Worm (Caenorhabditis elegans) whole organism, mixed stage, embryonic: ENCODE results near the gene F21C10.18.

Experiments
- M03D4.4 ChIP-seq: sonication (generic microtip); optimal IDR thresholded peaks from 2 replicates; lab custom pipeline; 2017; ENCODE audit warnings: mild to moderate bottlenecking, missing genetic modification characterization, missing compliant biosample characterization
- bed-3 ChIP-seq: fragments of 200-800 bp; sonication (Bioruptor generic); optimal IDR thresholded peaks from 3 replicates; lab custom pipeline; 2018; ENCODE audit warnings: mild to moderate bottlenecking, missing genetic modification characterization, moderate library complexity, missing compliant biosample characterization
- blmp-1 ChIP-seq: fragments of 150-350 bp; optimal IDR thresholded peaks from 2 replicates; lab custom pipeline; 2014; ENCODE audit warnings: missing biosample characterization, missing genetic modification characterization
- ceh-39 ChIP-seq: fragments of 150-350 bp; optimal IDR thresholded peaks from 2 replicates; lab custom pipeline; 2014; ENCODE audit warnings: missing biosample characterization, missing genetic modification characterization
- ceh-83 ChIP-seq: fragments of 200-800 bp; sonication (Bioruptor generic); optimal IDR thresholded peaks from 2 replicates; lab custom pipeline; 2018; ENCODE audit warnings: mild to moderate bottlenecking, missing genetic modification characterization, missing compliant biosample characterization
- cnd-1 ChIP-seq: fragments of 200-800 bp; sonication (Bioruptor generic); optimal IDR thresholded peaks from 2 replicates; lab custom pipeline; 2018; ENCODE audit warnings: mild to moderate bottlenecking, missing genetic modification characterization, missing compliant biosample characterization
- elt-1 ChIP-seq: sonication (generic microtip); optimal IDR thresholded peaks from 2 replicates; lab custom pipeline; 2017; ENCODE audit warnings: missing genetic modification characterization, mild to moderate bottlenecking, missing compliant biosample characterization, antibody characterized with exemption, moderate library complexity, borderline replicate concordance; ENCODE audit not compliant: insufficient read depth
- elt-3 ChIP-seq: fragments of 150-350 bp; optimal IDR thresholded peaks from 2 replicates; lab custom pipeline; 2014; ENCODE audit warnings: missing biosample characterization, missing genetic modification characterization
- flh-1 ChIP-seq: fragments of 200-800 bp; sonication (Bioruptor generic); optimal IDR thresholded peaks from 2 replicates; lab custom pipeline; 2018; ENCODE audit warnings: mild to moderate bottlenecking, missing genetic modification characterization, moderate library complexity, missing compliant biosample characterization
- hlh-1 ChIP-seq: fragments of 150-350 bp; optimal IDR thresholded peaks from 2 replicates; lab custom pipeline; 2014; ENCODE audit warnings: missing biosample characterization, missing genetic modification reagents, missing genetic modification characterization
- lin-13 ChIP-seq: fragments of 150-350 bp; optimal IDR thresholded peaks from 2 replicates; lab custom pipeline; 2014; ENCODE audit warnings: missing biosample characterization, missing genetic modification characterization
- lin-32 ChIP-seq: fragments of 200-800 bp; sonication (Bioruptor generic); optimal IDR thresholded peaks from 2 replicates; lab custom pipeline; 2018; ENCODE audit warnings: mild to moderate bottlenecking, missing genetic modification characterization, missing compliant biosample characterization
- mab-5 ChIP-seq: fragments of 150-350 bp; optimal IDR thresholded peaks from 2 replicates; lab custom pipeline; 2014; ENCODE audit warnings: missing biosample characterization, missing genetic modification characterization
- mep-1 ChIP-seq: fragments of 150-350 bp; optimal IDR thresholded peaks from 2 replicates; lab custom pipeline; 2017; ENCODE audit warnings: missing biosample characterization, missing genetic modification reagents, missing genetic modification characterization, inconsistent platforms
- nhr-12 ChIP-seq: fragments of 150-350 bp; optimal IDR thresholded peaks from 2 replicates; lab custom pipeline; 2014; ENCODE audit warnings: missing biosample characterization, missing genetic modification characterization
- nhr-2 ChIP-seq: fragments of 150-350 bp; optimal IDR thresholded peaks from 2 replicates; lab custom pipeline; 2014; ENCODE audit warnings: missing biosample characterization, missing genetic modification characterization
- nhr-237 ChIP-seq: fragments of 150-350 bp; optimal IDR thresholded peaks from 2 replicates; lab custom pipeline; 2014; ENCODE audit warnings: missing biosample characterization, missing genetic modification characterization
- nhr-28 ChIP-seq: fragments of 150-350 bp; optimal IDR thresholded peaks from 2 replicates; lab custom pipeline; 2014; ENCODE audit warnings: missing biosample characterization, missing genetic modification characterization
- nhr-76 ChIP-seq: sonication (generic microtip); optimal IDR thresholded peaks from 2 replicates; lab custom pipeline; 2017; ENCODE audit warnings: missing biosample characterization, missing genetic modification characterization
- sem-2 ChIP-seq: fragments of 200-800 bp; sonication (Bioruptor generic); optimal IDR thresholded peaks from 2 replicates; lab custom pipeline; 2018; ENCODE audit warnings: mild to moderate bottlenecking, missing genetic modification characterization, missing compliant biosample characterization
- snpc-4 ChIP-seq: fragments of 150-350 bp; optimal IDR thresholded peaks from 2 replicates; lab custom pipeline; 2014; ENCODE audit warnings: missing biosample characterization, missing genetic modification characterization
- sptf-1 ChIP-seq: sonication (generic microtip); optimal IDR thresholded peaks from 2 replicates; lab custom pipeline; 2017; ENCODE audit warnings: mild to moderate bottlenecking, missing genetic modification characterization, moderate library complexity, missing compliant biosample characterization
- tbx-8 ChIP-seq: fragments of 200-800 bp; sonication (Bioruptor generic); optimal IDR thresholded peaks from 2 replicates; lab custom pipeline; 2018; ENCODE audit warnings: mild to moderate bottlenecking, missing genetic modification characterization, moderate library complexity, missing compliant biosample characterization
- unc-120 ChIP-seq: sonication (generic microtip); optimal IDR thresholded peaks from 2 replicates; lab custom pipeline; 2017; ENCODE audit warnings: missing genetic modification characterization, missing compliant biosample characterization; ENCODE audit not compliant: poor library complexity, severe bottlenecking
- unc-39 ChIP-seq: fragments of 150-350 bp; optimal IDR thresholded peaks from 2 replicates; lab custom pipeline; 2014; ENCODE audit warnings: missing biosample characterization, missing genetic modification characterization
- unc-62 ChIP-seq: fragments of 150-350 bp; optimal IDR thresholded peaks from 2 replicates; lab custom pipeline; 2014; ENCODE audit warnings: missing biosample characterization, missing genetic modification reagents, missing genetic modification characterization
- zip-8 ChIP-seq: fragments of 150-350 bp; optimal IDR thresholded peaks from 2 replicates; lab custom pipeline; 2014; ENCODE audit warnings: missing biosample characterization, missing genetic modification characterization

The F21C10.18 gene

ce11 chrV:9108219-9108618 is at the start of gene F21C10.18:
Gene F21C10.18, plus strand, starts transcription at chrV:9108519.
- TF ChIP-seq mep-1: no peak
- TF ChIP-seq, all 35 proteins: peak for 0

- TF ChIP-seq mab-5 (no peak), unc-120 (no peak), elt-1 (no peak), snpc-4 (tag; lab: Kevin White, UChicago) (no peak)
Observed at ce11 chrV:9058627-9059026, 49.7 kb upstream of the F21C10.18 start, which contains the start of gene C25E10.11. Gene C25E10.11, minus strand, starts transcription at chrV:9058727.

- TF ChIP-seq nhr-12 (no peak), nhr-76 (no peak), unc-62 (GFP tag; lab: Kevin White, UChicago) (no peak), blmp-1 (no peak), ceh-39 (tag; lab: Kevin White, UChicago) (no peak), unc-120 (no peak), unc-39 (tag; lab: Kevin White, UChicago) (no peak), tbx-8 (GFP tag; lab: Kevin White, UChicago) (no peak), bed-3 (GFP tag; lab: Kevin White, UChicago) (no peak), nhr-28 (tag; lab: Kevin White, UChicago) (no peak)
Observed at ce11 chrV:9059468-9059867, 48.9 kb upstream of the F21C10.18 start, which contains the start of the genes C25E10.16 and C25E10.13. Gene C25E10.16, minus strand, starts transcription at chrV:9059568. Gene C25E10.13, plus strand, starts transcription at chrV:9059723.

ce11 chrV:9062341-9062740 is 46.0 kb upstream of the F21C10.18 start, which contains the start of gene C25E10.12:
Gene C25E10.12, minus strand, starts transcription at chrV:9062441.
- TF ChIP-seq hlh-1 (tag; lab: Kevin White, UChicago) (no peak), nhr-28 (tag; lab: Kevin White, UChicago) (no peak), mab-5 (no peak), mep-1 (no peak), unc-120 (no peak), lin-32 (no peak), cnd-1 (no peak), elt-1 (no peak), lin-13 (tag; lab: Kevin White, UChicago) (no peak), unc-39 (tag; lab: Kevin White, UChicago) (no peak), ceh-83 (GFP tag; lab: Kevin White, UChicago) (no peak), snpc-4 (tag; lab: Kevin White, UChicago) (no peak), ceh-39 (tag; lab: Kevin White, UChicago) (no peak), M03D4.4 (tag; lab: Kevin White, UChicago) (no peak), flh-1 (GFP tag; lab: Kevin White, UChicago) (no peak), elt-3 (tag; lab: Kevin White, UChicago) (no peak), nhr-12 (no peak)

ce11 chrV:9063134-9063533 is 45.2 kb upstream of the F21C10.18 start:
- TF ChIP-seq elt-1 (peak; percentile 64), ceh-83 (GFP tag; lab: Kevin White, UChicago) (no peak)
- TF ChIP-seq, all 35 proteins: peak for 1

ce11 chrV:9065001-9065400 is 43.3 kb upstream of the F21C10.18 start:
- TF ChIP-seq elt-3 (tag; lab: Kevin White, UChicago) (no peak), nhr-2 (tag; lab: Kevin White, UChicago) (no peak), nhr-237 (tag; lab: Kevin White, UChicago) (no peak), lin-32 (no peak), nhr-12 (no peak), ceh-83 (GFP tag; lab: Kevin White, UChicago) (no peak)

- TF ChIP-seq unc-120 (no peak), nhr-12 (no peak), lin-13 (tag; lab: Kevin White, UChicago) (no peak), elt-3 (tag; lab: Kevin White, UChicago) (no peak), hlh-1 (tag; lab: Kevin White, UChicago) (no peak), snpc-4 (tag; lab: Kevin White, UChicago) (no peak), sptf-1 (tag; lab: Kevin White, UChicago) (no peak)
- TF ChIP-seq, all 35 proteins: peak for 0
Observed at ce11 chrV:9065915-9066314, 42.4 kb upstream of the F21C10.18 start.

ce11 chrV:9067678-9068077 is 40.6 kb upstream of the F21C10.18 start, which contains the start of gene fip-2:
Gene fip-2, plus strand, starts transcription at chrV:9067978.
- no peak for TF ChIP-seq unc-39 (tag; lab: Kevin White, UChicago)
- no peak for TF ChIP-seq nhr-237 (tag; lab: Kevin White, UChicago)
- no peak for TF ChIP-seq zip-8 (tag; lab: Kevin White, UChicago)
- TF ChIP-seq elt-1: no peak
- TF ChIP-seq sptf-1 (tag; lab: Kevin White, UChicago): no peak
- TF ChIP-seq blmp-1: no peak
- TF ChIP-seq lin-13 (tag; lab: Kevin White, UChicago): no peak
- TF ChIP-seq tbx-8 (GFP tag; lab: Kevin White, UChicago): no peak
- TF ChIP-seq sem-2 (GFP tag; lab: Kevin White, UChicago): no peak
- TF ChIP-seq nhr-76: no peak
- TF ChIP-seq elt-3 (tag; lab: Kevin White, UChicago): no peak
